Fruit fly (Drosophila melanogaster) S2 (cell line): ENCODE results near the gene RagA-B.
A peak's percentile ranks its signal among the peaks of the same experiment; 100 is the strongest.

Source experiments
- CG8478 ChIP-seq: fragments of >200 bp; optimal IDR thresholded peaks from 2 replicates; lab custom pipeline; 2018
- CTCF ChIP-seq, 2 experiments: fragments of >200 bp; optimal IDR thresholded peaks; 2 replicates each; lab custom pipeline; 2018

dm6 chr3R:8984602-8985074 lies 523 bp upstream of the RagA-B start, which contains the start of gene CG11970:
- TF ChIP-seq CTCF (optimal IDR thresholded peaks at IDR 0.05; lab: Kevin White, UChicago) (peak in 1 of 2 experiments; percentile 25), CG8478 (lab: Kevin White, UChicago) (no peak)
